Worm (Caenorhabditis elegans) whole organism, L2 larva: Measurements from ENCODE around the gene C05D12.5.
A peak's percentile ranks its signal among the peaks of the same experiment; 100 is the strongest.

Experiments
- ZK546.5 ChIP-seq: sonication (generic microtip); optimal IDR thresholded peaks from 2 replicates; lab custom pipeline; 2017; ENCODE audit warnings: missing biosample characterization, missing genetic modification characterization
- aly-2 ChIP-seq: fragments of 150-350 bp; optimal IDR thresholded peaks from 2 replicates; lab custom pipeline; 2014; ENCODE audit warnings: missing biosample characterization, missing genetic modification characterization
- ceh-82 ChIP-seq: fragments of 150-350 bp; optimal IDR thresholded peaks from 2 replicates; lab custom pipeline; 2014; ENCODE audit warnings: missing biosample characterization, missing genetic modification characterization
- egl-27 ChIP-seq: sonication (generic microtip); optimal IDR thresholded peaks from 3 replicates; lab custom pipeline; 2017; ENCODE audit warnings: missing biosample characterization, missing genetic modification reagents, missing genetic modification characterization
- elt-3 ChIP-seq: sonication (generic microtip); optimal IDR thresholded peaks from 2 replicates; lab custom pipeline; 2017; ENCODE audit warnings: missing biosample characterization, missing genetic modification characterization
- lin-11 ChIP-seq: fragments of 150-350 bp; sonication (generic microtip); optimal IDR thresholded peaks from 2 replicates; lab custom pipeline; 2014; ENCODE audit warnings: missing biosample characterization, missing genetic modification characterization, inconsistent platforms, mixed read lengths
- mab-5 ChIP-seq: fragments of 150-350 bp; optimal IDR thresholded peaks from 2 replicates; lab custom pipeline; 2014; ENCODE audit warnings: missing biosample characterization, missing genetic modification characterization
- nhr-6 ChIP-seq: fragments of 150-350 bp; optimal IDR thresholded peaks from 2 replicates; lab custom pipeline; 2014; ENCODE audit warnings: missing biosample characterization, missing genetic modification characterization
- skn-1 ChIP-seq: sonication (generic microtip); optimal IDR thresholded peaks from 2 replicates; lab custom pipeline; 2017; ENCODE audit warnings: missing biosample characterization, missing genetic modification characterization
- snpc-4 ChIP-seq: fragments of 150-350 bp; optimal IDR thresholded peaks from 2 replicates; lab custom pipeline; 2014; ENCODE audit warnings: missing biosample characterization, missing genetic modification characterization
- unc-55 ChIP-seq: fragments of 150-350 bp; sonication (generic microtip); optimal IDR thresholded peaks from 3 replicates; lab custom pipeline; 2014; ENCODE audit warnings: missing biosample characterization, missing genetic modification reagents, missing genetic modification characterization
- unc-62 ChIP-seq: fragments of 150-350 bp; optimal IDR thresholded peaks from 2 replicates; lab custom pipeline; 2014; ENCODE audit warnings: missing biosample characterization, missing genetic modification reagents, missing genetic modification characterization
- ztf-1 ChIP-seq: fragments of 200-800 bp; sonication (Bioruptor generic); conservative IDR thresholded peaks from 2 replicates; pipeline ENCODE4 v1.3.6; 2022; ENCODE audit warnings: missing genetic modification characterization, missing compliant biosample characterization
- ztf-11 ChIP-seq: sonication (generic microtip); optimal IDR thresholded peaks from 2 replicates; lab custom pipeline; 2017; ENCODE audit warnings: missing biosample characterization, missing genetic modification characterization

- TF ChIP-seq lin-11 (no peak), ceh-82 (no peak), ztf-11 (tag; lab: Kevin White, UChicago) (no peak), skn-1 (tag; lab: Kevin White, UChicago) (peak; percentile 12), unc-55 (GFP tag; lab: Kevin White, UChicago) (no peak), ZK546.5 (tag; lab: Kevin White, UChicago) (no peak), elt-3 (tag; lab: Kevin White, UChicago) (no peak), egl-27 (no peak), mab-5 (tag; lab: Kevin White, UChicago) (no peak), nhr-6 (no peak), aly-2 (tag; lab: Kevin White, UChicago) (no peak), ztf-1 (GFP tag; lab: Robert Waterston, UW) (no peak), unc-62 (GFP tag; lab: Kevin White, UChicago) (no peak), snpc-4 (no peak)
These were observed 25.8 kb downstream of the C05D12.5 start for ce11 chrII:11459883-11460282.
